Fruit fly (Drosophila melanogaster) whole organism: ENCODE data around the gene borr.

ENCODE experiments used
- CG8478 ChIP-seq: fragments of >200 bp; optimal IDR thresholded peaks from 2 replicates; lab custom pipeline; 2018; ENCODE audit warnings: inconsistent platforms
- Dll ChIP-seq: fragments of >200 bp; optimal IDR thresholded peaks from 2 replicates; lab custom pipeline; 2017
- EcR ChIP-seq, 2 experiments: fragments of >200 bp; optimal IDR thresholded peaks; 2 replicates each; lab custom pipeline; 2017; ENCODE audit warnings: missing biosample characterization in 2 of 2, missing genetic modification characterization in 2 of 2, missing genetic modification reagents in 2 of 2
- pan ChIP-seq: fragments of >200 bp; optimal IDR thresholded peaks from 2 replicates; lab custom pipeline; 2017
- psq ChIP-seq: fragments of >200 bp; optimal IDR thresholded peaks from 2 replicates; lab custom pipeline; 2017
- usp ChIP-seq: fragments of >200 bp; optimal IDR thresholded peaks from 2 replicates; lab custom pipeline; 2017; ENCODE audit warnings: missing biosample characterization, missing genetic modification characterization, mixed read lengths

borr gene

dm6 chr2L:9229694-9230093 is 23.2 kb downstream of the borr start:
- no peak for TF ChIP-seq Dll
- no peak for TF ChIP-seq psq (lab: Kevin White, UChicago)
- TF ChIP-seq usp (GFP tag; lab: Kevin White, UChicago): no peak
- no peak for TF ChIP-seq CG8478
- no peak for TF ChIP-seq pan (lab: Kevin White, UChicago)
- no peak for TF ChIP-seq EcR (GFP tag; optimal IDR thresholded peaks at IDR 0.05; lab: Kevin White, UChicago)

dm6 chr2L:9225378-9225777 is 27.5 kb downstream of the borr start:
- TF ChIP-seq usp (GFP tag; lab: Kevin White, UChicago) (no peak), psq (lab: Kevin White, UChicago) (no peak), EcR (GFP tag; optimal IDR thresholded peaks at IDR 0.05; lab: Kevin White, UChicago) (no peak), CG8478 (no peak), pan (lab: Kevin White, UChicago) (no peak), Dll (no peak)

- TF ChIP-seq psq (lab: Kevin White, UChicago) (no peak), pan (lab: Kevin White, UChicago) (no peak)
Measured at dm6 chr2L:9224364-9225019, 28.4 kb downstream of the borr start.

- TF ChIP-seq EcR (GFP tag; optimal IDR thresholded peaks at IDR 0.05; lab: Kevin White, UChicago): no peak
- TF ChIP-seq CG8478: no peak
- TF ChIP-seq Dll: no peak
- no peak for TF ChIP-seq usp (GFP tag; lab: Kevin White, UChicago)
- TF ChIP-seq pan (lab: Kevin White, UChicago): no peak
- TF ChIP-seq psq (lab: Kevin White, UChicago): no peak
Measured at dm6 chr2L:9223266-9223665, 29.7 kb downstream of the borr start.

dm6 chr2L:9215899-9216298 is 37.0 kb downstream of the borr start:
- no peak for TF ChIP-seq Dll
- no peak for TF ChIP-seq EcR (GFP tag; optimal IDR thresholded peaks at IDR 0.05; lab: Kevin White, UChicago)
- TF ChIP-seq pan (lab: Kevin White, UChicago): no peak
- TF ChIP-seq usp (GFP tag; lab: Kevin White, UChicago): no peak
- TF ChIP-seq psq (lab: Kevin White, UChicago): no peak
- no peak for TF ChIP-seq CG8478

- TF ChIP-seq pan (lab: Kevin White, UChicago) (no peak), psq (lab: Kevin White, UChicago) (no peak), EcR (GFP tag; optimal IDR thresholded peaks at IDR 0.05; lab: Kevin White, UChicago) (no peak), usp (GFP tag; lab: Kevin White, UChicago) (no peak), CG8478 (no peak), Dll (no peak)
Measured at dm6 chr2L:9213626-9214025, 39.3 kb downstream of the borr start.

dm6 chr2L:9210864-9211701 is 41.8 kb downstream of the borr start:
- TF ChIP-seq pan (lab: Kevin White, UChicago) (no peak), Dll (no peak), usp (GFP tag; lab: Kevin White, UChicago) (no peak), CG8478 (no peak), EcR (GFP tag; optimal IDR thresholded peaks at IDR 0.05; lab: Kevin White, UChicago) (peak; percentile 78 to 97), psq (lab: Kevin White, UChicago) (no peak)

dm6 chr2L:9207133-9207532 is 45.8 kb downstream of the borr start:
- TF ChIP-seq Dll: no peak

- no peak for TF ChIP-seq pan (lab: Kevin White, UChicago)
- no peak for TF ChIP-seq Dll
- no peak for TF ChIP-seq CG8478
- no peak for TF ChIP-seq psq (lab: Kevin White, UChicago)
- TF ChIP-seq EcR (GFP tag; optimal IDR thresholded peaks at IDR 0.05; lab: Kevin White, UChicago): no peak
- TF ChIP-seq usp (GFP tag; lab: Kevin White, UChicago): no peak
Measured at dm6 chr2L:9206401-9206800, 46.5 kb downstream of the borr start.

dm6 chr2L:9205133-9205615 is 47.7 kb downstream of the borr start:
- TF ChIP-seq EcR (GFP tag; optimal IDR thresholded peaks at IDR 0.05; lab: Kevin White, UChicago): peak; percentile 18 to 51
- no peak for TF ChIP-seq Dll

dm6 chr2L:9203401-9203800 is 49.5 kb downstream of the borr start:
- TF ChIP-seq EcR (GFP tag; optimal IDR thresholded peaks at IDR 0.05; lab: Kevin White, UChicago) (peak; percentile 81 to 98), psq (lab: Kevin White, UChicago) (no peak), Dll (no peak), usp (GFP tag; lab: Kevin White, UChicago) (no peak), CG8478 (no peak), pan (lab: Kevin White, UChicago) (no peak)
